Fruit fly (Drosophila melanogaster) S2 (cell line): ENCODE results near the gene Rcd2.

Source experiments
- CG8478 ChIP-seq: fragments of >200 bp; optimal IDR thresholded peaks from 2 replicates; lab custom pipeline; 2018
- CTCF ChIP-seq, 2 experiments: fragments of >200 bp; optimal IDR thresholded peaks; 2 replicates each; lab custom pipeline; 2018

The Rcd2 gene

DNA sequence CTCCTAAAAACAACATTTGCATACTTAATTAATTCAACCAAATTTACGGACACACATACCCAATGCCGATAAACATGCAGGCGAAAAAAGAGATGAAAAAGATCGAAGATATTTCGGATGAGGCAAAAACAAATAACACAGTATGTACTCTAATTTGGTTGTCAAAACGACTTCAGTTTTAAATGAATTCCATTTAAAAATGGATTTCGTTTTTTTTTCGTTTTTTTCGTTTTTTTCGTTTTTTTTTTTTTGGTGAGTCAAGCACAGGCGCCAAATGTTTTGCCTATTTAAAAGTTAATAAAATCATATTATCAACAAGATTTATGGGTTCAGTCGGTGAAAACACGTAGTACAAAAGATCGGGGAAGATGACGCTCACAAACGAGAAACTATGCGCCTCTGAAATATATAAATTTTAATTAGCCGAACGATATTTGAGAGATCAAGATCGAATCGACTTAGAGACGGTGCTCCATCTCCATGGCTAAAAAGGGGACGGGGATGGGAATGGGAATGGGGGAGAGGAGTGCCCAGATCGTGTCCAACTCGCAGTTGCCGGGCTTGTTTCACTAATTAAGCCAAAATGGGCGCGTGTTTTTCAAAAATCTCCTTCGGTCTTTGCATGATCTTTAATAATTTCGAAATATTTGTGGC is 8.1 kb upstream of the Rcd2 start:
- TF ChIP-seq CG8478 (lab: Kevin White, UChicago) = no peak
- TF ChIP-seq CTCF (optimal IDR thresholded peaks at IDR 0.05; lab: Kevin White, UChicago) = no peak

DNA sequence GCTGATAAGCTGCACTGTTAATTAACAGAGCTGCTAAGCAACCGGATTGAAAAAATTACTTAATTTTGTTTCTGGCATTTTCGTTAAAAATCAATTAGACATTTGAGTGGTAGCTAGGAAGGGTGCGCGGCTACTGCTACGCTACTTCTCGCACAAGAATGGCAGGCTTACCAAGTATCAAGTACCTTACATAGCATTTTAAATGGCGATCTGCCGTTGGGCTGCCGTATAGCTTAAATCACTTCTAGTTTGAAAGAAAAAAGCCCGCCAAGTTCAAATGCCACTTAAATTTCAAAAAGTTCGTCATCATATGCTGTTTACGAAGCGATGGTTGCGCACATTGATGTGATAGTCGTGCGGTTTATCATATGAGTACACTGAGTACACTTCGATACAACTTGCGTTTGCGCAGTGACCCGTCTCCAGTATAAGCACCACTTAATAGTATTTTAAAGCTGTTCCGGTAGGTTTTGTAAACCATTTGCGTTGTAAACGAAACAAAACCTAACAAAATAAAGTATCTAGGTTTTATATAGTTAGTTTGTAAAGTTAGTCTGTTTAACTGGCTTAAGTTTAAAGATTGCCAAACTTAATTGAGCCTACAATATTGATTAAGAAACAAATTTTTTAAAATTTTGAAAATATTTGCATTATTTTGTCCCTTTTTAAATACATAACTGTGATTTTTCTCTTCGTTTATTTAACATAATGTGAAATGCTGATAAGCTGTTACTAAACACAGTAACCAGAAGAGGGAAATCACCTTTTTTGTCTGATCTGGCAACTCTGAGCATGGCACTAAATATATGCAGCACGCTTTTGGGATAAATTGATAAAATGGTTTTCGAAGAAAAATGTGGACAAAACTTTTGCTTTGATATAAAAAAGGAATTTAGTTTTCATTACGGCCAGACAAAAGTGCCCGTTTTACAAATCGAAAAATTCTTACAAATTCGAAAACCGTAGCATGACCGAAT is 1.0 kb upstream of the Rcd2 start:
- TF ChIP-seq CTCF (optimal IDR thresholded peaks at IDR 0.05; lab: Kevin White, UChicago) (peak in 1 of 2 experiments; percentile 62), CG8478 (lab: Kevin White, UChicago) (no peak)

DNA sequence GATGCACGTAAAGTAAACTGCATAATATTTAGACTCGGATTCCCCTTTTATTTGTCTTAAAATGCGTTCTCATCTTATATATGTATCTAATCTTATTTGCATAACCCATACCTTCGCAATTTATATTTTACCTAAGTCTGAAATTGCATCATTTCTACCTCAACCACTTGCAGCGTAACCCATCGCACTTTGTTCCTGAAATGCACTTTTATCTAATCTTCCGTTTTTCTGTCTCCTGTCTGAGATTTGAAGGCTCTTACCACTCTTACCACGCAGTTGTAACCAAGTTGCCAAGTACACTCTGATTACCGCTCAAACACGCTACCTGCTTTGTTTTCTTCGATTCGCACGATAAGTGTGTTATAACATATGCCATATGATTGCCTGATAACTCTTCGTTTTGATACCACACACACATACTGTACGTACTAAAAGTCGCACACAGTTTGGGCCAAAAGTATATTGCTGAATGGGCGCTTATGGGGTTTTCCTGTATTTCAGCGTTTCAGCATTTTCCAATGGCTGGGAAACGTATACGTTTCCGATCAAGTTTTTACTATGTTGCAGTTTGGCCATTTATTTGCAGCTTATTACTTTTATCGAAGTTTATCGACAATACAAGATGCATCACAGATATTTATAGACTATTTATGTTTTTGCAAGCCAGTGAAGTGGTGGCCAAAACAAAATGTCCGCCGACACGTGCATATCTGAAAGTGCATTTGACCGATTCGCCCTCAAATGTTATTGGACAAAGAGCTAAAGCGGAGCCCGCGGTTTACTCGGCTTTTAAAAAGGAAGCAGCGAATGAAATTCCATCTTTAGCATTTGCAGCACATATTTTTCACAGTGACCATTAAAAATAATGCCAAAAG is 864 bp downstream of the Rcd2 start:
- TF ChIP-seq CG8478 (lab: Kevin White, UChicago) (no peak), CTCF (optimal IDR thresholded peaks at IDR 0.05; lab: Kevin White, UChicago) (no peak)

DNA sequence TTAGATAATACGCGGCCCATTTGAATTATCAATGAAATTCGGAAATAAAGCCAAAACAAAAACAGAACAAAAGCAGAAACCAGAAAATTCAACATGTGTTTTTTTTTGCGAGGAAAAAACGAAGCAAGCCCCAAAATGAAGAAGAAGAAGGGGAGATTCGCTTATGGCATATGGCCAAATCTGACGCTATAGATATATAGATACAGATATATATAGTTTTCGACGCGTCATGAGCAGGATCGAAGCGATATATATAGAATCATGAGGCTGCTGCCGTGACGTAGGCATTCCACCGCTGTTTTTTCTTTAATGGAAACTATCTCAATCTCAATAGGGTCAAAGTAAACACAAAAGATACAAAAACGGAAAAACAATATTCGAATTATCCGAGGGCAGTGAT is 1.8 kb downstream of the Rcd2 start:
- TF ChIP-seq CTCF (optimal IDR thresholded peaks at IDR 0.05; lab: Kevin White, UChicago) (no peak), CG8478 (lab: Kevin White, UChicago) (no peak)

DNA sequence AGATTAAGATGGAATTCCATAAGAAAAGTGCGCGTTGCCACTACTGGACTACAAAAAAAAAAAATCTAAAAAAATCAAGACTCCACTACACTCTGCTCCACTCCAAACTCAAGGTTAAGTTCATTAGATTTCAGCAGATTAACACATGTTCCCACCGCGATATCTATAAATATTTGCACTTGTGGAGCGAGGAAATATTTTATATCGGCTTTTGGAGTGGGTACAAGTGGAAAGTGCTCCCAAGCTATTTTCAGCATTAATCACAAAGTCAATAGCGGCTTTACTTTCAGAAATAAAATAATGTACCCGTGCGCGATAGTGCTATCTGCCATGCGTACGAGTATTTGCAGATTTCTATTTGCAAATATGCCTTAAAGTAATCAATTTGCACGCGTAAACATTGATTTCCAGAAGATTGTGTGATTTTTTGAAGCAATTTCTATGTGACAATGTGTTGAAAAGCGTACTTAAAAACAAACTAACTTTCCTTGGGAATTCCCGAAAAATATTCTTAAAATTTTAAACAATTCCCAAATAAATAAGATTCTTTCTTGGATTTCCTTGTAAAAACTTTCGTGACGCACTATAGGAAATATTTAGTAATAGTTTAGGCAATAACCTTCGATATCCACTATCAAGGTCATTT is 2.4 kb downstream of the Rcd2 start:
- TF ChIP-seq CG8478 (lab: Kevin White, UChicago) (no peak), CTCF (optimal IDR thresholded peaks at IDR 0.05; lab: Kevin White, UChicago) (no peak)

DNA sequence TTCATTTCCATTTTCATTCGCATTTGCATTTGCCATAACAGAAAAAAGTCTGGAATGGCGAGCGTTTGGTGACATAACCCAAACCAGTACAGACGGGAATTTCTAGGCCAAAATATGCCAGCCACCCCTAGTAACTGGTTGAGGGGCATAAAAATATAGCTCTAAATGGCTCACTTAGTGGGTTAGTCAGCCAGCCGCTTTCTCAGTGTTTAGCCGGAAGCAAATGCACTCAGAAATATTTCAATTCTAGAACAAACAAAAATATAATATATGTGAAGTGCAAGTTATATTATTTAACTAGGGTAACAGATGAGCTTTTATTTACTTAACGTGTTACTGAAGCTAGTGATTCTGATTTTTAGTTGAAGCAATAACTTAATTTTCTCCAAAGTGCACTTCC is 3.3 kb downstream of the Rcd2 start:
- TF ChIP-seq CTCF (optimal IDR thresholded peaks at IDR 0.05; lab: Kevin White, UChicago) (no peak), CG8478 (lab: Kevin White, UChicago) (no peak)

DNA sequence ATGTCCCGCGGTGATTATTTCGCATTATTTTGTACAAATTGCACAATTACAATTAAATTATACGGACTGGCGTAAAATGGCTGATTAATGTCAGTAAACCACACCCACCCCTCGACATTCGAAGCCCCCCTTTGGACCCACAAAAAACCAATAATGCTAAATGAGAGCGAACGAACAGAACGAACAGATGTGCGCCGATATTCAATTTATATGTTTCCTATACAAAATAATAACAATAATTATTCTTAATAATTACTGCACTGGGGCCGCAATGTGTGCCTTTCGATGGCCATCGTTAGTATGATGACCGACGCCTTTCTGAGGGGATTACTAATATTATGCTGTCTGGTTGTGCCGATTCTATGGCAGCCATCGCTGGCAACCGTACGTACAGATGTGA is 6.8 kb downstream of the Rcd2 start, which contains the start of gene CG13250:
Gene CG13250 (plus strand): TSS at position 301 of the 400 bp plus-strand sequence.
- TF ChIP-seq CTCF (optimal IDR thresholded peaks at IDR 0.05; lab: Kevin White, UChicago) (no peak), CG8478 (lab: Kevin White, UChicago) (no peak)

DNA sequence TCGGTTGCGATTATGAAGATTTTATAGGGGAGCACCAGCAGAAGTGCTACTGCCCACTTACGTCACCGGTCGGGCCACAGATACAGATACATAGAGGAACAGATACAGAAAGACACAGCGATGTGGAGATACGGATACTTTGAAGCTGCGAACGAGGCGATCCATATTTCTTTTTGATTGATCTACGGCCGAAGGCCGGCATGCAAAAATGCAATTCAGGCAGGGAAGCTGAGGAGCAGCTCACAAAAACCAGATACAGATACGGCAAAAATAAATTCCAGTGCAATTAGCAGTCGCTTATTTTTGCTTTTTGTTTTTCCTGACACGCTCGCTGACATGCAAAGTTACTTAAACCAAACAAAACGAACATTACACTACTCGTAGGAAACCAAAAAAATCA is 9.0 kb downstream of the Rcd2 start:
- no peak for TF ChIP-seq CG8478 (lab: Kevin White, UChicago)
- no peak for TF ChIP-seq CTCF (optimal IDR thresholded peaks at IDR 0.05; lab: Kevin White, UChicago)

DNA sequence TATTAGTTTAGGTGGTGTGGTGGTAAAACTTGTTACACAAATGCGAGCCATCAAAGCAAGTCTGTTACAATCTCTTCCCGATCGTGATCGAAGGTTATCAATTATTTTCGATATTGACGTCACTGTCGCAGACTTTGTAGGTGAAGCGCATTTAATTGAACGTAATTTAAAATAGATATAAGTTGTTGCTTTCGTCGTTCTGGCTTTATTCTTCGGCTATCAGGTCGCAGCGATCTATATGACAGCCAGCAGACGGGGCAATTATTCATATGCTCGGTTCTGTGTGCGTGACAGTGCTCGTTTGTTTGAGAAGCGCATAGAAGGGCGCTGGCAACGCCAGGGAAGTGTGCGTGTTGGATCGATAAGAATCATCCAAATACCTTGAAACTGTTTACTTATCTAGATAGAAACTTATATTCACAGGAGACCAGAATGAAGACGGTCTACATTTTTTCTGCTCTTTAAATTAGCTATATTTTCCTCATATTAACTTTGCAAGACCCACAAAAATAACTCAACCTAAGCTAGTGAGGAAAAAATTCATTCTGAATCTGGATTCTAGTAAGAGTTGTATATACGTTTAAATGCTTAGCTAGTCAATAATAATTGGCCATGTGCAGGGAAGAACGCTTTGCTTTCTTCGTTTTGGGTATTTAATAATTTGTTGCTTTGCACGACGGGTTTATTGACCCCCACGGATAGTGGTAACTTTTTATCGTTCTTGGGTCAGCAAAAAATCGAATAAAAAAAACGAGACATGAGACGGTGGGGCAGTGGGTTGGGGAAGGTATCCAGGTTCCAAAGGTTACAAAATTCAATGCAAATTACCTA is 9.7 kb downstream of the Rcd2 start:
- no peak for TF ChIP-seq CG8478 (lab: Kevin White, UChicago)
- TF ChIP-seq CTCF (optimal IDR thresholded peaks at IDR 0.05; lab: Kevin White, UChicago) = no peak

DNA sequence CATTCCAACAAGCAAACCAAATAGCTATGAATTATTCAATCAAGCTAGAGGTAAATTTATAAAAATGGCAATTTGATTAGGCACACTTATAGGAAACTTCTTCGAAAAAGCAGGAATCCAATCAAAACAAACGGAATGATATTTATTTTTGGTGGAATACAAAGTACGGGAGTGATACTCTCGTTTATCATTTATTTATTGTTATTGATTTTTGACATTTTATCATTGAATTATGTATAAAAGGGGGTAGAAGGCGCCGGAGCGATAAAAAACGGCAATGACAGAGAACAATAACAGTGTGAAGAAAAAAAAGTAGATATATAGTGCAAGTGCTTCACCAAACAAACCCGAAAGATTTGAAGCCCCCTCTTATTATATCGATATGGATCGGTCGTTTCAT is 10.3 kb downstream of the Rcd2 start:
- TF ChIP-seq CG8478 (lab: Kevin White, UChicago) (no peak), CTCF (optimal IDR thresholded peaks at IDR 0.05; lab: Kevin White, UChicago) (no peak)

DNA sequence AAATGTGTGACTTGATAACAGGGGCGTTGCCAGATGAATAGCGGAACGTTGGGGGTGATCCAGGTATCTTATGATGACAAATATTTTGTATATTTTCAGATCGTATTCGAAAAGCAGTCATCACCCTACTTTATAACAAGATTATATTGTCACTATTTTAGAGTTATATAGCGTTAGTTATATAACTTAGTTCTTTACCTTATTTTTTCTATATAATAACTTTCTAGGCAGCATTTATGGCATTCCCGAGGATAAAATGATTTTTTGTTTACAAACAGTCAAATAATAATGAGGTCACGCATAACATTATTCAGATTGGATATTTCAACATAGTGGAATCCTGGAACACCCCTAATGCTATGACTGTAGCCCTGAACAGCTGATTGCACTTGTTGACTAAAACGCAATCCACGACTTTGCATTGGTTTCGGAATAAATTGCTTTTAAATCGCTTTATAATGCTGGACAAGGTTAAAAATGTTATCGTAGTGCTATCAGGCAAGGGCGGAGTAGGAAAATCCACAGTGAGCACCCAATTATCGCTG is 13.9 kb downstream of the Rcd2 start, which contains the start of gene Nubp2:
Gene Nubp2 (plus strand): TSS at position 381 of the 545 bp plus-strand sequence.
- TF ChIP-seq CTCF (optimal IDR thresholded peaks at IDR 0.05; lab: Kevin White, UChicago) = no peak
- TF ChIP-seq CG8478 (lab: Kevin White, UChicago) = no peak

DNA sequence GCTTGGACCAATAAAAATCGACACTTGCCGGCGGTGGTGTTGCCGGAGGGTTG is 14.2 kb downstream of the Rcd2 start, which contains the start of gene Pss:
Gene Pss (minus strand): TSS at position 32 of the 53 bp plus-strand sequence.
- TF ChIP-seq CTCF (optimal IDR thresholded peaks at IDR 0.05; lab: Kevin White, UChicago) (no peak), CG8478 (lab: Kevin White, UChicago) (no peak)

DNA sequence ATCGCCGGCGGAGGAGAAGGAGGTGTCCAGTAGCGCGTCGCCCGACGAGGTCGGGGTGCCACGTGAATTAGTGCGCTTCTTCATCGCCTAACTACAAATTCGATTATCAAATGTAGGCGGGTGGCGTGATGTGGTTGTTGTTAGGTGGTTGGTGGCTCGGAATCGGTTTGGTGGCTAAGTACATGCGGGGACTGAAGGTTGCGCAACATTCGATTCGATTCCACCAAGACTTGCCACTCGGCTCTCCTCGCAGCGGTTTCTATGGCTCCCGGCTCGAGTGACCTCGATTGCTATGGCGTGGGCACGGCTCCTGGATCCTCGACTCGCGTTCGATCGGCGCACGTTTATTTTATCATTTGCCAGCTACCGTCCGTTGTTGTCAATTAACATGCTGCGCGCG is 14.5 kb downstream of the Rcd2 start:
- TF ChIP-seq CG8478 (lab: Kevin White, UChicago) (no peak), CTCF (optimal IDR thresholded peaks at IDR 0.05; lab: Kevin White, UChicago) (no peak)
